Fruit fly (Drosophila melanogaster) whole organism, embryonic: ENCODE results near the gene Spc105R.
A peak's percentile ranks its signal among the peaks of the same experiment; 100 is the strongest.

Experiments used
- ATbp ChIP-seq: fragments of 200-800 bp; sonication (Bioruptor generic); optimal IDR thresholded peaks from 2 replicates; lab custom pipeline; 2017; ENCODE audit warnings: missing biosample characterization, mild to moderate bottlenecking, missing genetic modification characterization, missing genetic modification reagents
- Bteb2 ChIP-seq: fragments of 200-800 bp; sonication (Bioruptor generic); optimal IDR thresholded peaks from 2 replicates; lab custom pipeline; 2016; ENCODE audit warnings: missing biosample characterization, missing genetic modification characterization
- CG10431 ChIP-seq: fragments of 200-800 bp; sonication (Bioruptor generic); optimal IDR thresholded peaks from 3 replicates; lab custom pipeline; 2018; ENCODE audit warnings: missing biosample characterization, mild to moderate bottlenecking, missing genetic modification characterization
- CG11398 ChIP-seq: fragments of 200-800 bp; sonication (Bioruptor generic); optimal IDR thresholded peaks from 2 replicates; lab custom pipeline; 2016; ENCODE audit warnings: missing biosample characterization, missing genetic modification characterization
- CG11504 ChIP-seq: fragments of 200-800 bp; sonication (Bioruptor generic); optimal IDR thresholded peaks from 3 replicates; lab custom pipeline; 2019; ENCODE audit warnings: missing biosample characterization, mild to moderate bottlenecking, missing genetic modification characterization, moderate library complexity
- CG15514 ChIP-seq: fragments of 200-800 bp; sonication (Bioruptor generic); optimal IDR thresholded peaks from 3 replicates; lab custom pipeline; 2017; ENCODE audit warnings: missing biosample characterization, missing genetic modification characterization, mild to moderate bottlenecking, moderate library complexity, missing genetic modification reagents
- CG15601 ChIP-seq: fragments of 200-800 bp; sonication (Bioruptor generic); optimal IDR thresholded peaks from 3 replicates; lab custom pipeline; 2019; ENCODE audit warnings: missing biosample characterization, mild to moderate bottlenecking, missing genetic modification characterization, moderate library complexity
- CG17829 ChIP-seq: fragments of 200-800 bp; optimal IDR thresholded peaks from 2 replicates; lab custom pipeline; 2019; ENCODE audit warnings: missing biosample characterization, mild to moderate bottlenecking, missing genetic modification characterization, moderate library complexity
- CG1832 ChIP-seq: fragments of 200-800 bp; sonication (Bioruptor generic); optimal IDR thresholded peaks from 2 replicates; lab custom pipeline; 2017; ENCODE audit warnings: missing biosample characterization, mild to moderate bottlenecking, missing genetic modification characterization, inconsistent platforms
- CG30403 ChIP-seq: fragments of 200-800 bp; sonication (Bioruptor generic); optimal IDR thresholded peaks from 3 replicates; lab custom pipeline; 2016; ENCODE audit warnings: missing biosample characterization, missing genetic modification characterization
- CG3163 ChIP-seq: fragments of 200-800 bp; sonication (Bioruptor generic); optimal IDR thresholded peaks from 3 replicates; lab custom pipeline; 2016; ENCODE audit warnings: missing biosample characterization, missing genetic modification characterization
- CG33213 ChIP-seq: fragments of 200-800 bp; sonication (Bioruptor generic); optimal IDR thresholded peaks from 3 replicates; lab custom pipeline; 2016; ENCODE audit warnings: missing biosample characterization, missing genetic modification characterization
- CG7271 ChIP-seq: fragments of 200-800 bp; sonication (Bioruptor generic); optimal IDR thresholded peaks from 2 replicates; lab custom pipeline; 2018; ENCODE audit warnings: missing biosample characterization, mild to moderate bottlenecking, missing genetic modification characterization, moderate library complexity
- CG8290 ChIP-seq, 3 experiments: fragments of 200-800 bp; sonication (Bioruptor generic); optimal IDR thresholded peaks; 2 replicates each; lab custom pipeline; 2016 to 2019; ENCODE audit warnings: missing biosample characterization in 3 of 3, missing genetic modification characterization in 3 of 3, mild to moderate bottlenecking in 2 of 3, moderate library complexity in 1 of 3
- CkIIα-i1 ChIP-seq: fragments of 200-800 bp; sonication (Bioruptor generic); IDR thresholded peaks from 2 replicates; pipeline ENCODE4 v1.3.6; 2022; ENCODE audit warnings: missing biosample characterization, missing genetic modification characterization
- Dfd ChIP-seq, 2 experiments: fragments of >200 bp; optimal IDR thresholded peaks; 2 replicates each; lab custom pipeline; 2017; ENCODE audit warnings: missing biosample characterization in 2 of 2, missing genetic modification characterization in 2 of 2
- Dp ChIP-seq: fragments of 200-800 bp; sonication (Bioruptor generic); optimal IDR thresholded peaks from 2 replicates; lab custom pipeline; 2018; ENCODE audit warnings: missing biosample characterization, mild to moderate bottlenecking, missing genetic modification characterization, moderate library complexity
- Dref ChIP-seq: fragments of 200-800 bp; sonication (Bioruptor generic); IDR thresholded peaks from 2 replicates; pipeline ENCODE4 v1.3.6; 2022; ENCODE audit warnings: missing biosample characterization, missing genetic modification characterization
- Ets65A ChIP-seq: fragments of 200-800 bp; sonication (Bioruptor generic); peaks from one replicate; lab custom pipeline; 2016; ENCODE audit warnings: missing biosample characterization, missing genetic modification characterization
- HLH3B ChIP-seq: fragments of 200-800 bp; sonication (Bioruptor generic); IDR thresholded peaks from 2 replicates; pipeline ENCODE4 v1.3.6; 2022; ENCODE audit warnings: missing biosample characterization, missing genetic modification characterization
- Jarid2 ChIP-seq: fragments of 200-800 bp; sonication (Bioruptor generic); optimal IDR thresholded peaks from 3 replicates; lab custom pipeline; 2017; ENCODE audit warnings: mild to moderate bottlenecking, missing biosample characterization, missing genetic modification reagents, missing genetic modification characterization
- Kr ChIP-seq: fragments of 200-800 bp; sonication (Bioruptor generic); optimal IDR thresholded peaks from 2 replicates; lab custom pipeline; 2017; ENCODE audit warnings: missing biosample characterization, mild to moderate bottlenecking, missing genetic modification characterization
- Med ChIP-seq: fragments of 200-800 bp; sonication (Bioruptor generic); peaks from one replicate; lab custom pipeline; 2016; ENCODE audit warnings: missing biosample characterization, missing genetic modification characterization, mild to moderate bottlenecking, inconsistent platforms, moderate library complexity
- NFAT ChIP-seq: fragments of 200-800 bp; sonication (Bioruptor generic); IDR thresholded peaks from 2 replicates; pipeline ENCODE4 v1.3.6; 2022; ENCODE audit warnings: missing biosample characterization, missing genetic modification characterization
- Nf-YB ChIP-seq: fragments of 200-800 bp; sonication (Bioruptor generic); optimal IDR thresholded peaks from 3 replicates; lab custom pipeline; 2019; ENCODE audit warnings: missing biosample characterization, mild to moderate bottlenecking, missing genetic modification characterization, moderate library complexity
- Sin3A ChIP-seq: fragments of >200 bp; optimal IDR thresholded peaks from 2 replicates; lab custom pipeline; 2018
- Six4 ChIP-seq: fragments of 200-800 bp; sonication (Bioruptor generic); optimal IDR thresholded peaks from 2 replicates; lab custom pipeline; 2016; ENCODE audit warnings: missing biosample characterization, missing genetic modification characterization
- Sox102F ChIP-seq: fragments of 200-800 bp; sonication (Bioruptor generic); optimal IDR thresholded peaks from 2 replicates; lab custom pipeline; 2018; ENCODE audit warnings: missing biosample characterization, mild to moderate bottlenecking, missing genetic modification characterization, moderate library complexity
- Spps ChIP-seq: fragments of 200-800 bp; sonication (Bioruptor generic); optimal IDR thresholded peaks from 2 replicates; lab custom pipeline; 2018; ENCODE audit warnings: missing biosample characterization, mild to moderate bottlenecking, missing genetic modification characterization
- br ChIP-seq: fragments of >200 bp; optimal IDR thresholded peaks from 2 replicates; lab custom pipeline; 2017
- btn ChIP-seq: fragments of 200-800 bp; sonication (Bioruptor generic); optimal IDR thresholded peaks from 2 replicates; lab custom pipeline; 2016; ENCODE audit warnings: missing biosample characterization, missing genetic modification characterization
- cato ChIP-seq: fragments of 200-800 bp; sonication (Bioruptor generic); optimal IDR thresholded peaks from 2 replicates; lab custom pipeline; 2016; ENCODE audit warnings: missing biosample characterization, missing genetic modification characterization, borderline replicate concordance
- chinmo ChIP-seq: fragments of 200-800 bp; sonication (Bioruptor generic); IDR thresholded peaks from 4 replicates; pipeline ENCODE4 v1.3.6; 2022; ENCODE audit warnings: missing biosample characterization, missing genetic modification characterization; ENCODE audit not compliant: partially characterized antibody
- ci ChIP-seq: fragments of 200-800 bp; sonication (Bioruptor generic); IDR thresholded peaks from 3 replicates; pipeline ENCODE4 v1.3.6; 2022; ENCODE audit warnings: missing biosample characterization, missing genetic modification characterization
- cwo ChIP-seq: fragments of 200-800 bp; sonication (Bioruptor generic); optimal IDR thresholded peaks from 3 replicates; lab custom pipeline; 2017; ENCODE audit warnings: missing biosample characterization, missing genetic modification characterization, mild to moderate bottlenecking, moderate library complexity, missing genetic modification reagents
- gcm ChIP-seq: fragments of 200-800 bp; sonication (Bioruptor generic); optimal IDR thresholded peaks from 2 replicates; lab custom pipeline; 2019; ENCODE audit warnings: missing biosample characterization, mild to moderate bottlenecking, missing genetic modification characterization, moderate library complexity
- gt ChIP-seq: fragments of 200-800 bp; sonication (Bioruptor generic); IDR thresholded peaks from 2 replicates; pipeline ENCODE4 v1.3.6; 2022; ENCODE audit warnings: missing biosample characterization, missing genetic modification characterization
- hth ChIP-seq: fragments of >200 bp; optimal IDR thresholded peaks from 2 replicates; lab custom pipeline; 2017; ENCODE audit warnings: inconsistent platforms
- kni ChIP-seq: fragments of 200-800 bp; sonication (Bioruptor generic); optimal IDR thresholded peaks from 3 replicates; lab custom pipeline; 2017; ENCODE audit warnings: mild to moderate bottlenecking, missing biosample characterization, missing genetic modification reagents, missing genetic modification characterization
- lbe ChIP-seq: fragments of 200-800 bp; sonication (Bioruptor generic); optimal IDR thresholded peaks from 2 replicates; lab custom pipeline; 2016; ENCODE audit warnings: missing biosample characterization, mild to moderate bottlenecking, missing genetic modification characterization
- lmd ChIP-seq: fragments of 200-800 bp; sonication (Bioruptor generic); IDR thresholded peaks from 2 replicates; pipeline ENCODE4 v1.3.6; 2022; ENCODE audit warnings: missing biosample characterization, missing genetic modification characterization
- maf-S ChIP-seq: fragments of 200-800 bp; sonication (Bioruptor generic); optimal IDR thresholded peaks from 2 replicates; lab custom pipeline; 2016; ENCODE audit warnings: missing biosample characterization, missing genetic modification characterization
- nerfin-1 ChIP-seq: fragments of 200-800 bp; sonication (Bioruptor generic); optimal IDR thresholded peaks from 3 replicates; lab custom pipeline; 2019; ENCODE audit warnings: missing biosample characterization, mild to moderate bottlenecking, missing genetic modification characterization, moderate library complexity
- oc ChIP-seq: fragments of 200-800 bp; sonication (Bioruptor generic); optimal IDR thresholded peaks from 2 replicates; lab custom pipeline; 2018; ENCODE audit warnings: missing biosample characterization, mild to moderate bottlenecking, missing genetic modification characterization, moderate library complexity
- pfk ChIP-seq: fragments of 200-800 bp; sonication (Bioruptor generic); optimal IDR thresholded peaks from 2 replicates; lab custom pipeline; 2018; ENCODE audit warnings: missing biosample characterization, mild to moderate bottlenecking, missing genetic modification characterization, moderate library complexity
- prd ChIP-seq, 3 experiments: fragments of >200 bp in 2 of 3; fragments of 200-800 bp in 1 of 3; sonication (Bioruptor generic) in 1 of 3; optimal IDR thresholded peaks in 2 of 3; IDR thresholded peaks in 1 of 3; 2 replicates in 2 of 3; 3 replicates in 1 of 3; pipeline versions ENCODE4 v1.3.6 to Lab custom; 2017 to 2022; ENCODE audit warnings: missing biosample characterization in 1 of 3, missing genetic modification characterization in 1 of 3
- pros ChIP-seq: fragments of 200-800 bp; sonication (Bioruptor generic); optimal IDR thresholded peaks from 3 replicates; lab custom pipeline; 2019; ENCODE audit warnings: missing biosample characterization, mild to moderate bottlenecking, missing genetic modification characterization, moderate library complexity
- pzg ChIP-seq: fragments of 200-800 bp; sonication (Bioruptor generic); optimal IDR thresholded peaks from 3 replicates; lab custom pipeline; 2018; ENCODE audit warnings: missing biosample characterization, mild to moderate bottlenecking, missing genetic modification characterization, moderate library complexity
- seq ChIP-seq: fragments of 200-800 bp; sonication (Bioruptor generic); IDR thresholded peaks from 2 replicates; pipeline ENCODE4 v1.3.6; 2022; ENCODE audit warnings: missing biosample characterization, missing genetic modification characterization
- sisA ChIP-seq: fragments of 200-800 bp; sonication (Bioruptor generic); IDR thresholded peaks from 2 replicates; pipeline ENCODE4 v1.3.6; 2022; ENCODE audit warnings: missing biosample characterization, missing genetic modification characterization
- zf30C ChIP-seq: fragments of 200-800 bp; sonication (Bioruptor generic); optimal IDR thresholded peaks from 3 replicates; lab custom pipeline; 2018; ENCODE audit warnings: missing biosample characterization, mild to moderate bottlenecking, missing genetic modification characterization

The Spc105R gene

DNA sequence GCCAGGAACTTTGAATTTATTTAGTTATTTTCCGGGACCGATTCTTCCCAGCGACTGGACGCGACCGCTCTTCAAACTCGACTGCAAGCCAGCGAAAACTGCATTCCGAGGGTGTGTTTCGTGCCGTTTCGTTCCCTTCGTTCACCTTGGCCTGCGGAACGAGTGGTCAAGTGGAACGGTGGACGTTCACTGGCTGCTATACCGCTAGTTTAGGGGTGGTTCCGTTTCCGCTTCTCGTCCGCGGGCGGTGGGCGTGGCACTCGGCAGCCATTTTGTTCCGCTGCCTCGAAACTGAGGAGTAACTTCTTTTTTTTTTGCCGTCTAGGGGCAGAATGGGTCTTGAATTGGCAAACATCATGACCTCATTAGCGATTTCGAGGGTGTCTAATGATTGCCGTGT is 7.5 kb upstream of the Spc105R start, which contains the start of gene Six4 (continued):
- TF ChIP-seq CG17829 (tag; lab: Kevin White, UChicago), result peak; percentile 41
- no peak for TF ChIP-seq Dref (GFP tag; lab: Robert Waterston, UW)
- no peak for TF ChIP-seq prd (optimal IDR thresholded peaks at IDR 0.05; lab: Kevin White, UChicago)
- 0 out of 3 replicates have a peak, but pooled peaks have one; percentile 28 for TF ChIP-seq prd (GFP tag; IDR thresholded peaks at IDR 0.05; lab: Robert Waterston, UW)
- TF ChIP-seq Kr (GFP tag; lab: Kevin White, UChicago), result peak; percentile 54
- peak; percentile 99 for TF ChIP-seq pfk (GFP tag; lab: Kevin White, UChicago)
- no peak for TF ChIP-seq zf30C (GFP tag; lab: Kevin White, UChicago)
- peak; percentile 28 for TF ChIP-seq CG8290 (GFP tag; optimal IDR thresholded peaks at IDR 0.05; lab: Kevin White, UChicago)
- peak in 1 of 2 experiments; percentile 92 for TF ChIP-seq CG8290 (tag; optimal IDR thresholded peaks at IDR 0.05; lab: Kevin White, UChicago)
- no peak for TF ChIP-seq CG15601
- TF ChIP-seq Med (GFP tag; lab: Kevin White, UChicago), result peak; percentile 34
- TF ChIP-seq ATbp (GFP tag; lab: Kevin White, UChicago), result no peak
- TF ChIP-seq cato (GFP tag; lab: Kevin White, UChicago), result no peak
- no peak for TF ChIP-seq pzg (GFP tag; lab: Kevin White, UChicago)
- TF ChIP-seq Ets65A (GFP tag; lab: Kevin White, UChicago), result peak; percentile 41
- TF ChIP-seq CG33213 (GFP tag; lab: Kevin White, UChicago), result no peak
- no peak for TF ChIP-seq CG15514
- TF ChIP-seq Spps (tag; lab: Kevin White, UChicago), result no peak
- no peak for TF ChIP-seq Dp (GFP tag; lab: Kevin White, UChicago)
- peak; percentile 95 for TF ChIP-seq Nf-YB
- no peak for TF ChIP-seq Sin3A (lab: Kevin White, UChicago)
- TF ChIP-seq br, result no peak
- no peak for TF ChIP-seq CG11398
- TF ChIP-seq kni (GFP tag; lab: Kevin White, UChicago), result peak; percentile 54
- TF ChIP-seq gt, result no peak
- peak; percentile 59; the same call in 2 of the 3 replicates for TF ChIP-seq ci
- no peak for TF ChIP-seq cwo (GFP tag; lab: Kevin White, UChicago)
- no peak for TF ChIP-seq CG1832
- no peak for TF ChIP-seq HLH3B (GFP tag; lab: Robert Waterston, UW)
- TF ChIP-seq lmd (GFP tag; lab: Robert Waterston, UW), result no peak
- no peak for TF ChIP-seq lbe (GFP tag; lab: Kevin White, UChicago)
- TF ChIP-seq gcm (GFP tag; lab: Kevin White, UChicago), result peak; percentile 24
- TF ChIP-seq CkIIα-i1, result no peak
- TF ChIP-seq CG10431 (GFP tag; lab: Kevin White, UChicago), result peak; percentile 35
- no peak for TF ChIP-seq CG30403 (GFP tag; lab: Kevin White, UChicago)
- no peak for TF ChIP-seq CG11504 (tag; lab: Kevin White, UChicago)
- TF ChIP-seq, all 482 proteins: peak for 59

DNA sequence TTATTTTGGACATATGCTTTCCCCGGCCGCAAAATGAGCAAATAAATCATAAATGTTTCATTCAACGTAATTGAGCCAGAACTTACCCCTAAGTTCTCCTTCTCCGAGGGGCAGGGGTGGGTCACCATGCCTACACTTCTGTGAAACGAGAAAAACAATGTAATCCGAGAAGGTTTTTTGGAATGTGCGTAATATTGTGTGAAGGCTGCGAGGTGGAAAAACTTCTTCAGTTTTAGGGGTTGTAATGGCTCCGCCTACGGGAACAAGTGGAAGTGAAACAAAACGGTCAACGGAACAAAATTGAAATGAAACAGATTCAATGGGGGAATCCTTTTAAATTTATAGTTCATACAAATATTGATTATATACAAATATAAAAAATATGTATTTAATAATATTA is 3.5 kb upstream of the Spc105R start:
- no peak for TF ChIP-seq maf-S (GFP tag; lab: Kevin White, UChicago)
- no peak for TF ChIP-seq oc (tag; lab: Kevin White, UChicago)
- TF ChIP-seq chinmo (GFP tag; lab: Robert Waterston, UW), result no peak
- peak; percentile 68; the same call in 1 of the 2 replicates for TF ChIP-seq seq
- peak; percentile 86 for TF ChIP-seq Nf-YB
- no peak for TF ChIP-seq CG7271 (tag; lab: Kevin White, UChicago)
- no peak for TF ChIP-seq Bteb2 (GFP tag; lab: Kevin White, UChicago)
- peak; percentile 39 for TF ChIP-seq Six4 (GFP tag; lab: Kevin White, UChicago)
- peak; percentile 70 for TF ChIP-seq pros (GFP tag; lab: Kevin White, UChicago)
- TF ChIP-seq zf30C (GFP tag; lab: Kevin White, UChicago), result peak; percentile 12
- no peak for TF ChIP-seq Sox102F
- TF ChIP-seq nerfin-1 (tag; lab: Kevin White, UChicago), result peak; percentile 28
- TF ChIP-seq pfk (GFP tag; lab: Kevin White, UChicago), result peak; percentile 98
- TF ChIP-seq Jarid2 (GFP tag; lab: Kevin White, UChicago), result peak; percentile 3
- no peak for TF ChIP-seq sisA (GFP tag; lab: Robert Waterston, UW)
- no peak for TF ChIP-seq CG3163 (GFP tag; lab: Kevin White, UChicago)
- TF ChIP-seq NFAT, result no peak
- no peak for TF ChIP-seq btn (GFP tag; lab: Kevin White, UChicago)
- TF ChIP-seq Dfd (GFP tag; optimal IDR thresholded peaks at IDR 0.05; lab: Kevin White, UChicago), result no peak
- TF ChIP-seq hth, result no peak
